Fruit fly (Drosophila melanogaster) whole organism, prepupa: ENCODE results near the gene CG9631.

ENCODE experiments used
- CG15336 ChIP-seq: fragments of 200-800 bp; sonication (Bioruptor generic); IDR thresholded peaks from 2 replicates; pipeline ENCODE4 v1.3.6; 2022; ENCODE audit warnings: missing biosample characterization, missing genetic modification characterization
- CG34406 ChIP-seq: fragments of 200-800 bp; sonication (Bioruptor generic); optimal IDR thresholded peaks from 3 replicates; lab custom pipeline; 2016; ENCODE audit warnings: missing biosample characterization, missing genetic modification characterization
- CG4318 ChIP-seq: fragments of 200-800 bp; sonication (Bioruptor generic); optimal IDR thresholded peaks from 3 replicates; lab custom pipeline; 2017; ENCODE audit warnings: missing biosample characterization, mild to moderate bottlenecking, missing genetic modification characterization
- Sox14 ChIP-seq: fragments of 200-800 bp; sonication (Bioruptor generic); optimal IDR thresholded peaks from 3 replicates; lab custom pipeline; 2016; ENCODE audit warnings: missing biosample characterization, missing genetic modification characterization
- eg ChIP-seq: fragments of 200-800 bp; sonication (Bioruptor generic); IDR thresholded peaks from 3 replicates; pipeline ENCODE4 v1.3.6; 2022; ENCODE audit warnings: missing biosample characterization, missing genetic modification characterization
- fkh ChIP-seq: fragments of 200-800 bp; sonication (Bioruptor generic); optimal IDR thresholded peaks from 3 replicates; lab custom pipeline; 2017; ENCODE audit warnings: missing biosample characterization, mild to moderate bottlenecking, missing genetic modification characterization, moderate library complexity
- salr ChIP-seq, 2 experiments: fragments of 200-800 bp; sonication (Bioruptor generic); optimal IDR thresholded peaks; 3 replicates each; lab custom pipeline; 2016 to 2018; ENCODE audit warnings: missing biosample characterization in 2 of 2, missing genetic modification characterization in 2 of 2, mild to moderate bottlenecking in 1 of 2

DNA sequence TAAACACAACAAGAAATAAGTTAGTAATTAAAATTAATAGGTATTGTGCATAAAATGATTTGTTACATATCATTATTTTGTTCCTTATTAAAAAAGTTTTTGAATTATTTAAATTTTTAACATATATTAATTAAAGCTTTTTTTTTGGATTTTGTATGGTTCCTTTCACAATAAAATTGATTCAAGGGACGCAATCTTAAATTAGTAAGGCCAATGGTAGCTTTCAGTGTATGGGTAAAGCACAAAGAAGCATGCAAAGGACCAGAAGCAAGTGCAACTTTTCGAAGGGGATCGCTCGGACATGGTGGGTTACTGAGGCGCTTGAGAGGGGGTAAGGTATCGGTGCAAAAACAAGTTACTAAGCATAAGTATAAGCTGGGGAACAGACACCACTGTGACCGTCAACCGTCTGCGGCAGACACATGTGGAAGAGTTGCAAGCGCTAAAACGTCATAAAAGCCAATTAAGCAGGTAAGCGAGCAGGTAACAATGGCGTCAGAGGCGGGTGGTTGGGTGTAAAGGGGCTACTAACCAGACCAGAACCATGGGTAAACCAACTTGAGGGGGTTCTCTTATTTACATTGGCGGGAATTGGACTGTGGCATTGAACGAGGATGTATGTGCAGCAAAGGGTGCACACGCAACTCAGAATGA lies 49.1 kb upstream of the CG9631 start:
- TF ChIP-seq CG34406 (GFP tag; lab: Kevin White, UChicago) (peak; percentile 53), CG4318 (GFP tag; lab: Kevin White, UChicago) (no peak), fkh (GFP tag; lab: Kevin White, UChicago) (no peak), CG15336 (no peak), Sox14 (GFP tag; lab: Kevin White, UChicago) (no peak), salr (GFP tag; optimal IDR thresholded peaks at IDR 0.05; lab: Kevin White, UChicago) (no peak), eg (GFP tag; lab: Robert Waterston, UW) (no peak)
